Fruit fly (Drosophila melanogaster): Measurements from ENCODE around the gene Unc-76.
A peak's percentile ranks its signal among the peaks of the same experiment; 100 is the strongest.

Unc-76 gene

DNA sequence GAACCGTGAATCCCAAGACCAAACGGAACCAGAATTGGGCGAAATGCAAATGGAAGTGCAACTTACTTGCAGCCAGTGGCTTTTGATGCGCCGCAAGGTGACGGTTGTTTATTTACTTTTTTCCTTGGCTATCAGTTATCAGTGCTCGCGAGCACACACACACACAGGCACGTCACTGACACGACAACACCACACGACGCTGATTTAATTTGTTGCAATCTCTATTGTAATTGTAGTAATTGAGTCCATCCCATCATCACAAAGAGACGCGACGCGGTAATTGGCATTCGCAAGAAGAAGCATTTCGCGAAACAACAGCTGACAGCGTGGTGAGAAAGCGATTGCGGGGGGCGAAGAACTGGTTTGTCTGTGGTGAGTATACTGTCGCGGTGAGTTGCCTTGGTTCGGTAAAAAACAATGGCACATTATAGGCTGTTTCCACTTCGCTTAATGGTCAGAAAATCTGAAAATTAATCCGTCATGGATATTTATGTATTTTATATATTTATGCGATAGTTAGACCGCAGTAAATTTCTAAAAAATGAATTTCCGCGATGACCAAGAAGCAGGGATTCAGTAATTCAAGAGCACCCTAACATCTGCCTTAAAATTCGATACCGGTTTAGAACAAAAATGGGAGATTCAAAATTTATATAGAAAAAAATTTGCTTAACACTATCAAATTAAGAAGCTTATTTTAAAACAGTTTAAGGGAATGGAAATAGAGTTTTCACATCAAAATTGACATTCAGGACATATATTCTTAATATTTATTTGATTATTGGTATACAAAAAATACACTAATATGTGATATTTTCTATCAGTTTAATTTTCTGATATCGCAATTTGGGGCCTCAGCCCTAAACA, 38.2 kb upstream of the Unc-76 start, which contains the start of the genes Actn and usp (continued):
- TF ChIP-seq Ada2b (GFP tag; IDR thresholded peaks at IDR 0.05) (0 out of 2 replicates have a peak, but pooled peaks have one; percentile 9), CG17385 (GFP tag; optimal IDR thresholded peaks at IDR 0.05) (peak; percentile 89), CG15479 (GFP tag; optimal IDR thresholded peaks at IDR 0.05) (peak; percentile 16), CG10959 (GFP tag; IDR thresholded peaks at IDR 0.05) (no peak), sr (GFP tag; IDR thresholded peaks at IDR 0.05) (no peak), sug (tag; optimal IDR thresholded peaks at IDR 0.05) (peak; percentile 95), CG11696 (GFP tag; IDR thresholded peaks at IDR 0.05) (no peak), PHDP (tag; optimal IDR thresholded peaks at IDR 0.05) (peak; percentile 28), Hr51 (GFP tag; optimal IDR thresholded peaks at IDR 0.05) (peak in 1 of 2 experiments; percentile 28), gfzf (GFP tag; optimal IDR thresholded peaks at IDR 0.05) (peak; percentile 10), Dbx (GFP tag; IDR thresholded peaks at IDR 0.05) (no peak), HmgD (GFP tag; optimal IDR thresholded peaks at IDR 0.05) (no peak), zfh1 (GFP tag; IDR thresholded peaks at IDR 0.05) (peak; percentile 13; the same call in 1 of the 3 replicates), Fer1 (GFP tag; optimal IDR thresholded peaks at IDR 0.05) (no peak), Atf3 (GFP tag; optimal IDR thresholded peaks at IDR 0.05) (no peak), CG13287 (GFP tag; IDR thresholded peaks at IDR 0.05; ENCODE audit: partially characterized antibody) (peak; percentile 45), rib (GFP tag; IDR thresholded peaks at IDR 0.05) (peak; percentile 94), Bteb2 (GFP tag; optimal IDR thresholded peaks at IDR 0.05) (no peak), CG14014 (GFP tag; IDR thresholded peaks at IDR 0.05) (peak; percentile 51; the same call in 1 of the 2 replicates), D (optimal IDR thresholded peaks at IDR 0.05) (no peak), D (GFP tag; optimal IDR thresholded peaks at IDR 0.05) (peak; percentile 43), chinmo (GFP tag; IDR thresholded peaks at IDR 0.05; ENCODE audit: partially characterized antibody) (no peak), Scr (GFP tag; IDR thresholded peaks at IDR 0.05; ENCODE audit: partially characterized antibody) (0 out of 2 replicates have a peak, but pooled peaks have one; percentile 17), CG34224 (GFP tag; IDR thresholded peaks at IDR 0.05; ENCODE audit: partially characterized antibody) (no peak; the same call in 2 of the 3 replicates), ato (GFP tag; IDR thresholded peaks at IDR 0.05; ENCODE audit: partially characterized antibody) (no peak), ac (GFP tag; optimal IDR thresholded peaks at IDR 0.05) (no peak), Drgx (GFP tag; IDR thresholded peaks at IDR 0.05) (peak; percentile 49), en (GFP tag; optimal IDR thresholded peaks at IDR 0.05) (no peak), CG4730 (GFP tag; IDR thresholded peaks at IDR 0.05) (no peak), disco-r (GFP tag; optimal IDR thresholded peaks at IDR 0.05) (no peak), scrt (GFP tag; optimal IDR thresholded peaks at IDR 0.05) (no peak), Nf-YC (tag; optimal IDR thresholded peaks at IDR 0.05) (peak; percentile 16), Lhr (GFP tag; optimal IDR thresholded peaks at IDR 0.05) (peak; percentile 59), grn (GFP tag; optimal IDR thresholded peaks at IDR 0.05) (no peak), CG18599 (GFP tag; optimal IDR thresholded peaks at IDR 0.05) (peak; percentile 3), dmrt99B (tag; optimal IDR thresholded peaks at IDR 0.05) (peak; percentile 22), Rfx (GFP tag; IDR thresholded peaks at IDR 0.05) (peak; percentile 42; the same call in 1 of the 2 replicates), dmrt11E (tag; optimal IDR thresholded peaks at IDR 0.05) (peak; percentile 16), CG10366 (GFP tag; IDR thresholded peaks at IDR 0.05) (0 out of 2 replicates have a peak, but pooled peaks have one; percentile 17), Usf (GFP tag; optimal IDR thresholded peaks at IDR 0.05) (no peak), pita (GFP tag; optimal IDR thresholded peaks at IDR 0.05) (no peak), dimm (GFP tag; IDR thresholded peaks at IDR 0.05) (no peak), CG17359 (tag; optimal IDR thresholded peaks at IDR 0.05) (peak; percentile 8), CG32532 (GFP tag; IDR thresholded peaks at IDR 0.05) (0 out of 2 replicates have a peak, but pooled peaks have one; percentile 10), CG2712 (tag; optimal IDR thresholded peaks at IDR 0.05) (peak; percentile 42), CG12219 (GFP tag; optimal IDR thresholded peaks at IDR 0.05) (no peak), Deaf1 (tag; optimal IDR thresholded peaks at IDR 0.05) (no peak), Hmr (GFP tag; optimal IDR thresholded peaks at IDR 0.05) (peak; percentile 12)
